Worm (Caenorhabditis elegans) whole organism, L2 larva: ENCODE results near the gene C37C3.2.

Experiments
- C34F6.9 ChIP-seq: fragments of 150-350 bp; optimal IDR thresholded peaks from 2 replicates; lab custom pipeline; 2014; ENCODE audit warnings: missing biosample characterization, missing genetic modification characterization
- F13H6.1 ChIP-seq: sonication (generic microtip); optimal IDR thresholded peaks from 2 replicates; lab custom pipeline; 2016; ENCODE audit warnings: missing genetic modification characterization, missing compliant biosample characterization
- R02D3.7 ChIP-seq: fragments of 150-350 bp; optimal IDR thresholded peaks from 2 replicates; lab custom pipeline; 2014; ENCODE audit warnings: missing biosample characterization, missing genetic modification characterization
- Y55F3AM.14 ChIP-seq: fragments of 200-800 bp; sonication (Bioruptor generic); optimal IDR thresholded peaks from 2 replicates; lab custom pipeline; 2018; ENCODE audit warnings: mild to moderate bottlenecking, missing genetic modification characterization, missing compliant biosample characterization
- alr-1 ChIP-seq: fragments of 150-350 bp; optimal IDR thresholded peaks from 2 replicates; lab custom pipeline; 2014; ENCODE audit warnings: missing biosample characterization, missing genetic modification characterization
- aly-2 ChIP-seq: fragments of 150-350 bp; optimal IDR thresholded peaks from 2 replicates; lab custom pipeline; 2014; ENCODE audit warnings: missing biosample characterization, missing genetic modification characterization
- ama-1 ChIP-seq: fragments of 150-350 bp; optimal IDR thresholded peaks from 2 replicates; lab custom pipeline; 2018; ENCODE audit warnings: inconsistent platforms
- blmp-1 ChIP-seq: sonication (generic microtip); optimal IDR thresholded peaks from 2 replicates; lab custom pipeline; 2017; ENCODE audit warnings: missing genetic modification characterization, mild to moderate bottlenecking, missing compliant biosample characterization, antibody characterized with exemption, moderate library complexity; ENCODE audit not compliant: insufficient read depth
- ceh-16 ChIP-seq: fragments of 150-350 bp; optimal IDR thresholded peaks from 2 replicates; lab custom pipeline; 2014; ENCODE audit warnings: missing biosample characterization, missing genetic modification characterization
- ceh-82 ChIP-seq: fragments of 150-350 bp; optimal IDR thresholded peaks from 2 replicates; lab custom pipeline; 2014; ENCODE audit warnings: missing biosample characterization, missing genetic modification characterization
- crh-2 ChIP-seq: sonication (generic microtip); optimal IDR thresholded peaks from 2 replicates; lab custom pipeline; 2017; ENCODE audit warnings: missing biosample characterization, missing genetic modification characterization
- dmd-4 ChIP-seq: sonication (generic microtip); optimal IDR thresholded peaks from 2 replicates; lab custom pipeline; 2017; ENCODE audit warnings: missing biosample characterization, missing genetic modification characterization
- egl-27 ChIP-seq: sonication (generic microtip); optimal IDR thresholded peaks from 3 replicates; lab custom pipeline; 2017; ENCODE audit warnings: missing biosample characterization, missing genetic modification reagents, missing genetic modification characterization
- elt-1 ChIP-seq: fragments of 150-350 bp; optimal IDR thresholded peaks from 2 replicates; lab custom pipeline; 2014; ENCODE audit warnings: missing biosample characterization, missing genetic modification characterization
- elt-3 ChIP-seq: sonication (generic microtip); optimal IDR thresholded peaks from 2 replicates; lab custom pipeline; 2017; ENCODE audit warnings: missing biosample characterization, missing genetic modification characterization
- fos-1 ChIP-seq: fragments of 150-350 bp; optimal IDR thresholded peaks from 2 replicates; lab custom pipeline; 2014; ENCODE audit warnings: missing biosample characterization, missing genetic modification characterization
- gmeb-1 ChIP-seq: fragments of 150-350 bp; optimal IDR thresholded peaks from 2 replicates; lab custom pipeline; 2014; ENCODE audit warnings: missing biosample characterization, missing genetic modification characterization
- lin-11 ChIP-seq: fragments of 150-350 bp; sonication (generic microtip); optimal IDR thresholded peaks from 2 replicates; lab custom pipeline; 2014; ENCODE audit warnings: missing biosample characterization, missing genetic modification characterization, inconsistent platforms, mixed read lengths
- lin-39 ChIP-seq: fragments of 150-350 bp; optimal IDR thresholded peaks from 2 replicates; lab custom pipeline; 2014; ENCODE audit warnings: missing biosample characterization, missing genetic modification reagents, missing genetic modification characterization
- lsy-2 ChIP-seq, 2 experiments: fragments of 150-350 bp in 1 of 2; sonication (generic microtip) in 1 of 2; optimal IDR thresholded peaks; 2 replicates each; lab custom pipeline; 2014 to 2017; ENCODE audit warnings: missing biosample characterization in 2 of 2, missing genetic modification characterization in 2 of 2
- mdl-1 ChIP-seq, 2 experiments: fragments of 150-350 bp in 1 of 2; sonication (generic microtip) in 1 of 2; optimal IDR thresholded peaks; 2 replicates each; lab custom pipeline; 2017; ENCODE audit warnings: missing biosample characterization in 2 of 2, missing genetic modification characterization in 2 of 2
- nhr-10 ChIP-seq: sonication (generic microtip); optimal IDR thresholded peaks from 2 replicates; lab custom pipeline; 2017; ENCODE audit warnings: missing biosample characterization, missing genetic modification characterization
- nhr-11 ChIP-seq: fragments of 150-350 bp; optimal IDR thresholded peaks from 2 replicates; lab custom pipeline; 2014; ENCODE audit warnings: missing biosample characterization, missing genetic modification characterization
- nhr-12 ChIP-seq: fragments of 150-350 bp; optimal IDR thresholded peaks from 2 replicates; lab custom pipeline; 2014; ENCODE audit warnings: missing biosample characterization, missing genetic modification characterization
- nhr-129 ChIP-seq: fragments of 150-350 bp; optimal IDR thresholded peaks from 2 replicates; lab custom pipeline; 2014; ENCODE audit warnings: missing biosample characterization, missing genetic modification characterization
- nhr-21 ChIP-seq: fragments of 150-350 bp; optimal IDR thresholded peaks from 2 replicates; lab custom pipeline; 2014; ENCODE audit warnings: missing biosample characterization, missing genetic modification characterization
- nhr-23 ChIP-seq: fragments of 150-350 bp; optimal IDR thresholded peaks from 2 replicates; lab custom pipeline; 2014; ENCODE audit warnings: missing biosample characterization, missing genetic modification reagents, missing genetic modification characterization
- nhr-237 ChIP-seq: fragments of 150-350 bp; optimal IDR thresholded peaks from 2 replicates; lab custom pipeline; 2014; ENCODE audit warnings: missing biosample characterization, missing genetic modification characterization
- nhr-25 ChIP-seq: fragments of 150-350 bp; sonication (generic microtip); optimal IDR thresholded peaks from 3 replicates; lab custom pipeline; 2014; ENCODE audit warnings: missing biosample characterization, missing genetic modification characterization
- nhr-6 ChIP-seq: fragments of 150-350 bp; optimal IDR thresholded peaks from 2 replicates; lab custom pipeline; 2014; ENCODE audit warnings: missing biosample characterization, missing genetic modification characterization
- nhr-77 ChIP-seq: fragments of 150-350 bp; optimal IDR thresholded peaks from 2 replicates; lab custom pipeline; 2014; ENCODE audit warnings: missing biosample characterization, missing genetic modification characterization
- sem-4 ChIP-seq: fragments of 150-350 bp; optimal IDR thresholded peaks from 2 replicates; lab custom pipeline; 2014; ENCODE audit warnings: missing biosample characterization, missing genetic modification reagents, missing genetic modification characterization
- skn-1 ChIP-seq: sonication (generic microtip); optimal IDR thresholded peaks from 2 replicates; lab custom pipeline; 2017; ENCODE audit warnings: missing biosample characterization, missing genetic modification characterization
- sma-9 ChIP-seq, 2 experiments: fragments of 150-350 bp in 1 of 2; sonication (generic microtip) in 1 of 2; optimal IDR thresholded peaks; 2 replicates each; lab custom pipeline; 2014 to 2016; ENCODE audit warnings: missing genetic modification characterization in 2 of 2, mild to moderate bottlenecking in 1 of 2, missing biosample characterization in 1 of 2, missing compliant biosample characterization in 1 of 2, missing genetic modification reagents in 1 of 2, moderate library complexity in 1 of 2
- snpc-4 ChIP-seq: fragments of 150-350 bp; optimal IDR thresholded peaks from 2 replicates; lab custom pipeline; 2014; ENCODE audit warnings: missing biosample characterization, missing genetic modification characterization
- unc-55 ChIP-seq: fragments of 150-350 bp; sonication (generic microtip); optimal IDR thresholded peaks from 3 replicates; lab custom pipeline; 2014; ENCODE audit warnings: missing biosample characterization, missing genetic modification reagents, missing genetic modification characterization
- zag-1 ChIP-seq: fragments of 150-350 bp; optimal IDR thresholded peaks from 2 replicates; lab custom pipeline; 2014; ENCODE audit warnings: missing biosample characterization, missing genetic modification characterization
- ztf-1 ChIP-seq: fragments of 200-800 bp; sonication (Bioruptor generic); conservative IDR thresholded peaks from 2 replicates; pipeline ENCODE4 v1.3.6; 2022; ENCODE audit warnings: missing genetic modification characterization, missing compliant biosample characterization
- ztf-11 ChIP-seq: sonication (generic microtip); optimal IDR thresholded peaks from 2 replicates; lab custom pipeline; 2017; ENCODE audit warnings: missing biosample characterization, missing genetic modification characterization

The C37C3.2 gene

DNA sequence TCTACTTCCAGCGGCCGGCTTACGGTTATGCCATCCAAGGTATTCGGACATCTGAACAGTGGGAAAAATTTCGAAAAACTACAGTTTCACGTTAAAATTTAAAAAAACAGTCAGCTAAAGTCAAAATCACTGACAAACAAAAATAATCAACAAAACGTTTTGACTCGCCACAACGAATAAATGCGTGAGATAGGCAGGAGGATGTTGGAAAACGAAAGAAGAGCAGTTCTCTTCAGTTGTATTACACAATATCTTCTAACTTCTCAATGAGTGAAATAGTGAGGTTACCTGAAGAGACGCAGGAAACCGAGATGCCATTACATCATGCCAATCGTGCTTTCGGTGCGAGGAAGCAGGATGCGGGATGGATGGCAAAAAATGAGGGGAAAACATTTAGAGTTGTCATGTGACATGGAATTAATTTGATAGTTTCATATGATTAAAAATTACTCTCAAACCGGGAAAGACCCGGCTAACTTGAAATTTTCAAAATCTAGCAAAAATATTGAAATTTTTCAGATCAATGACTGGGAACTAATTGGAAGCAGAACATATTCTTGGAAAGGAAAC lies 38.2 kb downstream of the C37C3.2 start, which contains the start of gene F40A3.6:
F40A3.6 (minus strand) TSS at position 51 of the 570 bp plus-strand sequence.
- TF ChIP-seq blmp-1 (tag; lab: Kevin White, UChicago) (no peak), nhr-129 (peak; percentile 92), aly-2 (tag; lab: Kevin White, UChicago) (no peak), egl-27 (no peak), nhr-21 (tag; lab: Kevin White, UChicago) (no peak), fos-1 (tag; lab: Kevin White, UChicago) (no peak), ztf-11 (tag; lab: Kevin White, UChicago) (no peak), nhr-12 (tag; lab: Kevin White, UChicago) (no peak), lsy-2 (tag; optimal IDR thresholded peaks at IDR 0.05; lab: Kevin White, UChicago) (peak in 1 of 2 experiments; percentile 44), ama-1 (lab: Kevin White, UChicago) (no peak), elt-3 (no peak), alr-1 (no peak), mdl-1 (tag; optimal IDR thresholded peaks at IDR 0.05; lab: Kevin White, UChicago) (no peak), lin-39 (tag; lab: Kevin White, UChicago) (no peak), F13H6.1 (peak; percentile 34), R02D3.7 (tag; lab: Kevin White, UChicago) (no peak), dmd-4 (tag; lab: Kevin White, UChicago) (no peak), ceh-82 (tag; lab: Kevin White, UChicago) (no peak), snpc-4 (tag; lab: Kevin White, UChicago) (no peak), gmeb-1 (tag; lab: Kevin White, UChicago) (no peak), unc-55 (GFP tag; lab: Kevin White, UChicago) (no peak), elt-1 (tag; lab: Kevin White, UChicago) (no peak), zag-1 (tag; lab: Kevin White, UChicago) (no peak), sem-4 (peak; percentile 3), sma-9 (GFP tag; optimal IDR thresholded peaks at IDR 0.05; lab: Kevin White, UChicago) (peak; percentile 49), sma-9 (tag; optimal IDR thresholded peaks at IDR 0.05; lab: Kevin White, UChicago) (no peak), C34F6.9 (tag; lab: Kevin White, UChicago) (peak; percentile 71), nhr-10 (tag; lab: Kevin White, UChicago) (no peak), ceh-16 (tag; lab: Kevin White, UChicago) (no peak)
- TF ChIP-seq, all 48 proteins: peak for 6

DNA sequence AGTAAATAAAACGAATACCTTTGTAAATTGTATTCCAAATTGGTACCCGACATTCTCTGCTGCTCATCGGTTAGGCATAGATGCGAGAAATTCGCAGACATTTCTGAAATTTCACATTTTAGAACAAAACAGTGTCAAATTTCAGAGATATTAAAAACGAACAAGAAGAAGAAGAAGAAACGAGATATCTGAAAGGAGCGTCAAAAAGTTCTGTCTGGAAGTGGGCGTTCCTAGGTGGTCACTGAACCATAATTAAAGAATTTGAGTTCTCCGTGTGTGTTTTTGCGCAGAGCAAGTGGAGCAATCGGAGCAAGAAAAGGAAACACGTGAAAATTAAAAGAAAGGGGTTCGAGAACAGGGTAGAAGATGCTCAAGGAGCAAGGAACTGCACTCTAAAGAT lies 44.0 kb downstream of the C37C3.2 start, which contains the start of gene F40A3.7:
F40A3.7 (minus strand) TSS at position 101 of the 400 bp plus-strand sequence.
- no peak for TF ChIP-seq nhr-6
- no peak for TF ChIP-seq elt-3
- no peak for TF ChIP-seq lin-39 (tag; lab: Kevin White, UChicago)
- no peak for TF ChIP-seq unc-55 (GFP tag; lab: Kevin White, UChicago)
- TF ChIP-seq crh-2, result no peak
- no peak for TF ChIP-seq gmeb-1 (tag; lab: Kevin White, UChicago)
- TF ChIP-seq nhr-23 (tag; lab: Kevin White, UChicago), result no peak
- TF ChIP-seq blmp-1 (tag; lab: Kevin White, UChicago), result no peak
- no peak for TF ChIP-seq nhr-237
- no peak for TF ChIP-seq lsy-2 (tag; optimal IDR thresholded peaks at IDR 0.05; lab: Kevin White, UChicago)
- no peak for TF ChIP-seq ztf-11 (tag; lab: Kevin White, UChicago)
- no peak for TF ChIP-seq nhr-21 (tag; lab: Kevin White, UChicago)
- TF ChIP-seq ztf-1, result no peak
- TF ChIP-seq C34F6.9 (tag; lab: Kevin White, UChicago), result no peak
- no peak for TF ChIP-seq skn-1 (tag; lab: Kevin White, UChicago)
- TF ChIP-seq nhr-10 (tag; lab: Kevin White, UChicago), result no peak
- TF ChIP-seq elt-1 (tag; lab: Kevin White, UChicago), result no peak
- TF ChIP-seq Y55F3AM.14 (GFP tag; lab: Kevin White, UChicago), result no peak
- TF ChIP-seq, all 48 proteins: peak for 0

DNA sequence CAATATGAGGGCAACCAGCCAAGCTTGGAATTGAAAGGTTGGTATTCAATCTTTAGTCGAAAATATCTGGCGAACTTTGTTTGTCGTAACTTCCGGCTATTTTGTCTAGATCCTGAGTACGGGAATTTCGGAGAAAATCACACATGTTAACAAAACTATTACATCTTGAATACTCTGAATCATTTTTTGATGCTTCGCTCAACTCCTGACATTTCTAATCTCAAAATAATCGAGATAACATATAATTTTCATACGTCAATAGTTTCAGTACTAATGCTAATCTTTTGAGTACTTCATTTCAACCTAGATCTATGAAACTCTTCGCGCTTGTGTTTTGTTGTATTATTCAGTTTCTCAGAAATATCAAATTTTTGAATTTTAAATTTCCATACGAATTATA lies 45.5 kb downstream of the C37C3.2 start:
- no peak for TF ChIP-seq aly-2 (tag; lab: Kevin White, UChicago)
- no peak for TF ChIP-seq nhr-6
- no peak for TF ChIP-seq elt-3
- no peak for TF ChIP-seq nhr-77 (tag; lab: Kevin White, UChicago)
- no peak for TF ChIP-seq elt-1 (tag; lab: Kevin White, UChicago)
- TF ChIP-seq nhr-237, result no peak
- TF ChIP-seq nhr-23 (tag; lab: Kevin White, UChicago), result no peak
- no peak for TF ChIP-seq skn-1 (tag; lab: Kevin White, UChicago)
- no peak for TF ChIP-seq nhr-25
- TF ChIP-seq zag-1 (tag; lab: Kevin White, UChicago), result no peak
- TF ChIP-seq nhr-11 (tag; lab: Kevin White, UChicago), result no peak
- TF ChIP-seq lin-11, result no peak
- no peak for TF ChIP-seq unc-55 (GFP tag; lab: Kevin White, UChicago)
- no peak for TF ChIP-seq alr-1
- TF ChIP-seq ceh-16 (tag; lab: Kevin White, UChicago), result no peak
- no peak for TF ChIP-seq snpc-4 (tag; lab: Kevin White, UChicago)
